Worm (Caenorhabditis elegans) whole organism, late embryonic: ENCODE results near the gene F10E9.4.

Source experiments
- C08G9.2 ChIP-seq: sonication (generic microtip); optimal IDR thresholded peaks from 2 replicates; lab custom pipeline; 2016; ENCODE audit warnings: mild to moderate bottlenecking, missing genetic modification characterization, moderate library complexity, missing compliant biosample characterization
- C38D4.7 ChIP-seq: fragments of 200-800 bp; sonication (Bioruptor generic); optimal IDR thresholded peaks from 2 replicates; lab custom pipeline; 2018; ENCODE audit warnings: mild to moderate bottlenecking, missing genetic modification characterization, moderate library complexity, missing compliant biosample characterization
- F13H6.1 ChIP-seq: sonication (generic microtip); optimal IDR thresholded peaks from 2 replicates; lab custom pipeline; 2016; ENCODE audit warnings: missing genetic modification characterization, missing compliant biosample characterization
- ahr-1 ChIP-seq: sonication (generic microtip); optimal IDR thresholded peaks from 2 replicates; lab custom pipeline; 2016; ENCODE audit warnings: missing genetic modification characterization, missing compliant biosample characterization
- ceh-14 ChIP-seq: sonication (generic microtip); optimal IDR thresholded peaks from 2 replicates; lab custom pipeline; 2016; ENCODE audit warnings: missing genotype, missing genetic modification characterization, missing compliant biosample characterization
- ceh-24 ChIP-seq: sonication (generic microtip); optimal IDR thresholded peaks from 2 replicates; lab custom pipeline; 2016; ENCODE audit warnings: mild to moderate bottlenecking, missing genetic modification characterization, missing compliant biosample characterization
- ceh-30 ChIP-seq: fragments of 150-350 bp; optimal IDR thresholded peaks from 2 replicates; lab custom pipeline; 2014; ENCODE audit warnings: missing biosample characterization, missing genetic modification characterization
- ceh-31 ChIP-seq: sonication (generic microtip); optimal IDR thresholded peaks from 2 replicates; lab custom pipeline; 2016; ENCODE audit warnings: missing genetic modification characterization, missing compliant biosample characterization
- ceh-45 ChIP-seq: fragments of 200-800 bp; sonication (Bioruptor generic); IDR thresholded peaks from 2 replicates; pipeline ENCODE4 v1.3.6; 2022; ENCODE audit warnings: missing genetic modification reagents, missing genetic modification characterization, missing compliant biosample characterization
- ceh-48 ChIP-seq: sonication (generic microtip); optimal IDR thresholded peaks from 2 replicates; lab custom pipeline; 2016; ENCODE audit warnings: missing genetic modification characterization, inconsistent platforms, missing compliant biosample characterization
- ceh-6 ChIP-seq: fragments of 200-800 bp; sonication (Bioruptor generic); optimal IDR thresholded peaks from 2 replicates; lab custom pipeline; 2018; ENCODE audit warnings: mild to moderate bottlenecking, missing genetic modification characterization, missing compliant biosample characterization
- che-1 ChIP-seq: sonication (generic microtip); optimal IDR thresholded peaks from 2 replicates; lab custom pipeline; 2016; ENCODE audit warnings: mild to moderate bottlenecking, missing genetic modification characterization, missing compliant biosample characterization
- dve-1 ChIP-seq: sonication (generic microtip); optimal IDR thresholded peaks from 2 replicates; lab custom pipeline; 2017; ENCODE audit warnings: antibody characterized with exemption, mild to moderate bottlenecking, missing genetic modification characterization, missing compliant biosample characterization
- elt-2 ChIP-seq: sonication (generic microtip); optimal IDR thresholded peaks from 2 replicates; lab custom pipeline; 2016; ENCODE audit warnings: missing genetic modification reagents, missing genetic modification characterization, missing compliant biosample characterization
- ets-4 ChIP-seq: sonication (generic microtip); optimal IDR thresholded peaks from 2 replicates; lab custom pipeline; 2016; ENCODE audit warnings: missing genetic modification characterization, missing compliant biosample characterization
- fkh-6 ChIP-seq: sonication (generic microtip); optimal IDR thresholded peaks from 2 replicates; lab custom pipeline; 2016; ENCODE audit warnings: missing genetic modification characterization, missing compliant biosample characterization
- gmeb-2 ChIP-seq: sonication (generic microtip); optimal IDR thresholded peaks from 2 replicates; lab custom pipeline; 2016; ENCODE audit warnings: missing genetic modification characterization, inconsistent platforms, missing compliant biosample characterization
- hlh-13 ChIP-seq: fragments of 200-800 bp; sonication (Bioruptor generic); optimal IDR thresholded peaks from 2 replicates; lab custom pipeline; 2018; ENCODE audit warnings: mild to moderate bottlenecking, missing genetic modification characterization, missing compliant biosample characterization
- hlh-15 ChIP-seq: sonication (generic microtip); optimal IDR thresholded peaks from 2 replicates; lab custom pipeline; 2016; ENCODE audit warnings: missing genetic modification characterization, missing compliant biosample characterization
- hlh-6 ChIP-seq: sonication (generic microtip); optimal IDR thresholded peaks from 2 replicates; lab custom pipeline; 2016; ENCODE audit warnings: missing genotype, missing genetic modification characterization, missing compliant biosample characterization
- npax-4 ChIP-seq: sonication (generic microtip); optimal IDR thresholded peaks from 2 replicates; lab custom pipeline; 2016; ENCODE audit warnings: missing genetic modification characterization, missing compliant biosample characterization
- pag-3 ChIP-seq: sonication (generic microtip); optimal IDR thresholded peaks from 2 replicates; lab custom pipeline; 2016; ENCODE audit warnings: missing compliant biosample characterization, missing genetic modification characterization, borderline replicate concordance
- pax-1 ChIP-seq: fragments of 150-350 bp; optimal IDR thresholded peaks from 2 replicates; lab custom pipeline; 2014; ENCODE audit warnings: missing biosample characterization, missing genetic modification characterization
- pha-2 ChIP-seq: sonication (generic microtip); optimal IDR thresholded peaks from 2 replicates; lab custom pipeline; 2017; ENCODE audit warnings: mild to moderate bottlenecking, missing genetic modification characterization, missing compliant biosample characterization
- pros-1 ChIP-seq: fragments of 150-350 bp; optimal IDR thresholded peaks from 2 replicates; lab custom pipeline; 2014; ENCODE audit warnings: missing biosample characterization, missing genetic modification reagents, missing genetic modification characterization
- ref-2 ChIP-seq: sonication (generic microtip); optimal IDR thresholded peaks from 2 replicates; lab custom pipeline; 2016; ENCODE audit warnings: missing genetic modification characterization, missing compliant biosample characterization
- sox-4 ChIP-seq: sonication (generic microtip); optimal IDR thresholded peaks from 2 replicates; lab custom pipeline; 2017; ENCODE audit warnings: mild to moderate bottlenecking, missing genetic modification characterization, inconsistent platforms, missing compliant biosample characterization
- syd-9 ChIP-seq: sonication (generic microtip); optimal IDR thresholded peaks from 2 replicates; lab custom pipeline; 2016; ENCODE audit warnings: mild to moderate bottlenecking, missing genetic modification characterization, moderate library complexity, missing compliant biosample characterization
- tbx-2 ChIP-seq: sonication (generic microtip); optimal IDR thresholded peaks from 2 replicates; lab custom pipeline; 2016; ENCODE audit warnings: missing genetic modification characterization, missing compliant biosample characterization
- unc-3 ChIP-seq, 2 experiments: fragments of 200-800 bp in 1 of 2; sonication (Bioruptor generic) in 1 of 2; sonication (generic microtip) in 1 of 2; conservative IDR thresholded peaks in 1 of 2; optimal IDR thresholded peaks in 1 of 2; 2 replicates each; pipeline versions ENCODE4 v1.3.6 to Lab custom; 2016 to 2022; ENCODE audit warnings: missing compliant biosample characterization in 2 of 2, missing genetic modification characterization in 2 of 2, missing genetic modification reagents in 1 of 2
- unc-42 ChIP-seq: sonication (generic microtip); optimal IDR thresholded peaks from 2 replicates; lab custom pipeline; 2016; ENCODE audit warnings: missing genotype, missing genetic modification characterization, missing compliant biosample characterization
- unc-55 ChIP-seq: sonication (generic microtip); optimal IDR thresholded peaks from 2 replicates; lab custom pipeline; 2017; ENCODE audit warnings: missing biosample characterization, missing genetic modification reagents, missing genetic modification characterization
- unc-86 ChIP-seq: sonication (generic microtip); optimal IDR thresholded peaks from 2 replicates; lab custom pipeline; 2016; ENCODE audit warnings: missing genetic modification characterization, missing compliant biosample characterization
- zip-5 ChIP-seq: sonication (generic microtip); optimal IDR thresholded peaks from 2 replicates; lab custom pipeline; 2016; ENCODE audit warnings: missing genetic modification characterization, missing compliant biosample characterization

The F10E9.4 gene

ce11 chrIII:8271676-8272225 is 36.6 kb upstream of the F10E9.4 start, which contains the start of the genes mps-4 and F09G8.10:
mps-4 (minus strand) TSS chrIII:8271776.
F09G8.10 (minus strand) TSS chrIII:8272175.
- no peak for TF ChIP-seq ceh-48 (tag; lab: Kevin White, UChicago)
- no peak for TF ChIP-seq ref-2 (tag; lab: Kevin White, UChicago)
- no peak for TF ChIP-seq tbx-2 (tag; lab: Kevin White, UChicago)
- no peak for TF ChIP-seq ets-4 (tag; lab: Kevin White, UChicago)
- TF ChIP-seq gmeb-2, result no peak
- no peak for TF ChIP-seq C08G9.2 (tag; lab: Kevin White, UChicago)
- TF ChIP-seq pha-2 (tag; lab: Kevin White, UChicago), result no peak
- TF ChIP-seq syd-9, result no peak
- TF ChIP-seq unc-3 (GFP tag; conservative IDR thresholded peaks at IDR 0.05; lab: Robert Waterston, UW), result no peak
- TF ChIP-seq unc-3 (tag; optimal IDR thresholded peaks at IDR 0.05; lab: Kevin White, UChicago), result no peak
- no peak for TF ChIP-seq fkh-6
- TF ChIP-seq, all 69 proteins: peak for 0

ce11 chrIII:8275871-8276270 is 32.5 kb upstream of the F10E9.4 start, which contains the start of gene clec-160:
clec-160 (minus strand) TSS chrIII:8275971.
- no peak for TF ChIP-seq ceh-24
- no peak for TF ChIP-seq hlh-6
- TF ChIP-seq npax-4 (tag; lab: Kevin White, UChicago), result no peak
- no peak for TF ChIP-seq hlh-15 (tag; lab: Kevin White, UChicago)
- TF ChIP-seq ceh-30 (tag; lab: Kevin White, UChicago), result no peak
- TF ChIP-seq ceh-14 (tag; lab: Kevin White, UChicago), result no peak
- no peak for TF ChIP-seq unc-86
- TF ChIP-seq pros-1 (tag; lab: Kevin White, UChicago), result no peak
- TF ChIP-seq hlh-13, result no peak
- no peak for TF ChIP-seq sox-4
- TF ChIP-seq ahr-1 (tag; lab: Kevin White, UChicago), result no peak
- TF ChIP-seq elt-2 (tag; lab: Kevin White, UChicago), result no peak

ce11 chrIII:8278801-8279200 is 29.5 kb upstream of the F10E9.4 start, which contains the start of gene mig-10:
mig-10 (plus strand) TSS chrIII:8279101.
- no peak for TF ChIP-seq ceh-6 (GFP tag; lab: Kevin White, UChicago)
- no peak for TF ChIP-seq dve-1 (tag; lab: Kevin White, UChicago)
- no peak for TF ChIP-seq tbx-2 (tag; lab: Kevin White, UChicago)
- TF ChIP-seq che-1 (tag; lab: Kevin White, UChicago), result no peak
- TF ChIP-seq C38D4.7, result no peak
- no peak for TF ChIP-seq ceh-45 (GFP tag; lab: Robert Waterston, UW)
- TF ChIP-seq npax-4 (tag; lab: Kevin White, UChicago), result no peak
- TF ChIP-seq hlh-6, result no peak
- no peak for TF ChIP-seq pax-1
- no peak for TF ChIP-seq zip-5 (tag; lab: Kevin White, UChicago)
- TF ChIP-seq F13H6.1 (tag; lab: Kevin White, UChicago), result no peak
- TF ChIP-seq pag-3 (tag; lab: Kevin White, UChicago), result no peak

ce11 chrIII:8279567-8279966 is 28.8 kb upstream of the F10E9.4 start:
- no peak for TF ChIP-seq ceh-30 (tag; lab: Kevin White, UChicago)
- peak; percentile 55 for TF ChIP-seq unc-42
- peak; percentile 19 for TF ChIP-seq unc-55 (GFP tag; lab: Kevin White, UChicago)
- TF ChIP-seq ets-4 (tag; lab: Kevin White, UChicago), result no peak
- no peak for TF ChIP-seq tbx-2 (tag; lab: Kevin White, UChicago)
- peak; percentile 21 for TF ChIP-seq elt-2 (tag; lab: Kevin White, UChicago)

- TF ChIP-seq pha-2 (tag; lab: Kevin White, UChicago) (no peak), ceh-31 (tag; lab: Kevin White, UChicago) (peak; percentile 11)
Measured at ce11 chrIII:8280352-8280751, 28.0 kb upstream of the F10E9.4 start.
